Fruit fly (Drosophila melanogaster): ENCODE results near the gene Eip74EF.

Eip74EF gene

DNA sequence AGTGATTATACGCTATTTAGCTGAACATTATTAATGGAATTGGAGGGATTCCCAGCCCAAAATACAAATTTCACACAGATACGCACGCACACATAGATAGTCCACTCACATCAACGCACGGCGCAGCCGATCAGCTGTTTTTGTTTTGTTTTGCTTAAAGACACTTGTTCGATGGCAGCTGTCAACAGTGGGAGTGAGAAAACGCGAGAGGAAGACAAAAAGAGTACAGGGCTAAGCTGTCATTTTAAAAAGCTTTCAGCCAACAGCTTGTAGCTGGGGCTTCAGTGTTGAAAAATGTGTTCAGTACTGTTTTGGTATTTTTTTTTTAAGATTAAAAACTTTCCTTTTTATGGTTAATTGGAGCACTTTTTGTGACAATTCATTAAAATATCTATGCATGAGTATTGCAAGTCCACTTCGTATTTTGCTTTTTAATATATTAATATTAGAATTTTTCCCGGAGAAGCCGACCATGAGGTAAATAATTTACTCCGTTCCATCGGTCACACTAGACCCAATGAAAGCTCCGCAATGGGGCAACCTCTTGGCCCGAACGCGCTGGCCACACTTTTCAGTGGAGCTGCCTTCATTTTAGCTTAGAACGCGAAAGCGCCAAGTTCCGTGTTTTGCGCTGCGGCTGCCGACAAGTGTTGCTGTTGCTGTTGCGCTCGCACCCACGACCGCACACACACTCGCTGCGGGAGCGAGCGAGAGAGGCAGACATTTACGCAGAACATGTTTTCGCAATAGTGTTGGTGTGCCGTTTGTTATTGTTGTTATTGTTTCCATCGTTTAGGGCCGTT lies 86.0 kb downstream of the Eip74EF start:
- TF ChIP-seq CG34367 (tag; optimal IDR thresholded peaks at IDR 0.05) (no peak), rn (GFP tag; IDR thresholded peaks at IDR 0.05) (no peak), gl (tag; optimal IDR thresholded peaks at IDR 0.05) (no peak), Ets98B (GFP tag; IDR thresholded peaks at IDR 0.05) (peak; percentile 35; the same call in 1 of the 2 replicates), Snoo (tag; optimal IDR thresholded peaks at IDR 0.05) (peak; percentile 26), CG8159 (tag; optimal IDR thresholded peaks at IDR 0.05) (peak; percentile 36), CG12605 (GFP tag; IDR thresholded peaks at IDR 0.05) (peak; percentile 86), Pif1A (GFP tag; optimal IDR thresholded peaks at IDR 0.05) (peak; percentile 21), CG4496 (GFP tag; IDR thresholded peaks at IDR 0.05) (no peak), CG13204 (GFP tag; optimal IDR thresholded peaks at IDR 0.05) (peak; percentile 43), CG10348 (GFP tag; IDR thresholded peaks at IDR 0.05) (no peak), D1 (tag; optimal IDR thresholded peaks at IDR 0.05) (no peak), CG9948 (tag; optimal IDR thresholded peaks at IDR 0.05) (peak; percentile 23), Pif1B (GFP tag; optimal IDR thresholded peaks at IDR 0.05) (no peak), CG17806 (tag; optimal IDR thresholded peaks at IDR 0.05) (peak; percentile 24), fd96Ca (GFP tag; IDR thresholded peaks at IDR 0.05) (no peak; the same call in 1 of the 3 replicates), CG14655 (GFP tag; optimal IDR thresholded peaks at IDR 0.05) (no peak), CG15710 (tag; optimal IDR thresholded peaks at IDR 0.05) (peak; percentile 50), CG8301 (tag; optimal IDR thresholded peaks at IDR 0.05) (no peak), CG32121 (GFP tag; IDR thresholded peaks at IDR 0.05) (no peak; the same call in 1 of the 2 replicates), EcR (GFP tag; optimal IDR thresholded peaks at IDR 0.05) (peak; percentile 15)

DNA sequence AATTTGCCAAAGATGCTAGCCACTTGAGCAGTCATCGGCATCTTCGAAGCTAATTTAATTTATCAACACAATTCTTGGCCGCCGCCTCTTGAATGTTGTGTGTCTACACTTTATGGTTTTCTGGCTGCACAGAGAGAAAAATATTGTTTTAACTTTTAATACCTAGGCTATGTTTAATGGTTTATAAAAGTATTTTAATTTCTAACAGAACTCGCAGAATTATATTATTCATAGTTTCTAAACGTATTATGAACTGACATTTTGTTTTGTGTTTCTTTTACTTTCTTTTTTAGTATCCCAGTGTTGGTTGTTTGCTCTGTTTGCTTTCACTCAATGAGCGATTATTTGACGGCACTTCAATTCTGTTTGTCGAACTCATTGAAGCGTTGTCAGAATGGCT lies 86.9 kb downstream of the Eip74EF start:
- TF ChIP-seq CG4496 (GFP tag; IDR thresholded peaks at IDR 0.05) (no peak), CG10348 (GFP tag; IDR thresholded peaks at IDR 0.05) (no peak), CG32121 (GFP tag; IDR thresholded peaks at IDR 0.05) (no peak)

DNA sequence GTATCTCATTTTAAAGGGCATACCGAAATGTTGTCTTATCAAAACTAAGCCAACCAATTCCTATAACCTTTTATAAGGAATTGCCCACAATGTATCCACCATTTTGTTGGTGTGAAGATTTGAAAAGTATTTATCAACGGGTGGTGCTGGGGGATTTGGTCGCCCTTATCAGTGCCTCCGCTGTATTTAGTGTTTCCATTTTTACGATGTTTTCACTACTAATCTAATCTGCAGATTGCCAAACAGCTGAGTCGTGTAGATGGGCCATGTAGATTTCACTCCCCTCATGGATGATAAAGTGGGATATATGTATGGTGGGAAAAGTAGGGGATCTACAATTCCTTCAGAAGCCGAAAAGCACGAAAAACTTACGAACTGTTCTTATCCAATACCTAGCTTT lies 87.7 kb downstream of the Eip74EF start:
- TF ChIP-seq gl (tag; optimal IDR thresholded peaks at IDR 0.05) (no peak), Ets98B (GFP tag; IDR thresholded peaks at IDR 0.05) (no peak), CG12605 (GFP tag; IDR thresholded peaks at IDR 0.05) (no peak), CG14655 (GFP tag; optimal IDR thresholded peaks at IDR 0.05) (no peak), rn (GFP tag; IDR thresholded peaks at IDR 0.05) (no peak), CG8301 (tag; optimal IDR thresholded peaks at IDR 0.05) (no peak), D1 (tag; optimal IDR thresholded peaks at IDR 0.05) (no peak), Snoo (tag; optimal IDR thresholded peaks at IDR 0.05) (no peak), fd96Ca (GFP tag; IDR thresholded peaks at IDR 0.05) (no peak), CG34367 (tag; optimal IDR thresholded peaks at IDR 0.05) (no peak), CG15710 (tag; optimal IDR thresholded peaks at IDR 0.05) (no peak), CG8159 (tag; optimal IDR thresholded peaks at IDR 0.05) (no peak), CG9948 (tag; optimal IDR thresholded peaks at IDR 0.05) (no peak), CG13204 (GFP tag; optimal IDR thresholded peaks at IDR 0.05) (no peak), CG32121 (GFP tag; IDR thresholded peaks at IDR 0.05) (no peak), CG4496 (GFP tag; IDR thresholded peaks at IDR 0.05) (no peak), EcR (GFP tag; optimal IDR thresholded peaks at IDR 0.05) (no peak), CG10348 (GFP tag; IDR thresholded peaks at IDR 0.05) (no peak), Pif1A (GFP tag; optimal IDR thresholded peaks at IDR 0.05) (no peak), CG17806 (tag; optimal IDR thresholded peaks at IDR 0.05) (no peak)

DNA sequence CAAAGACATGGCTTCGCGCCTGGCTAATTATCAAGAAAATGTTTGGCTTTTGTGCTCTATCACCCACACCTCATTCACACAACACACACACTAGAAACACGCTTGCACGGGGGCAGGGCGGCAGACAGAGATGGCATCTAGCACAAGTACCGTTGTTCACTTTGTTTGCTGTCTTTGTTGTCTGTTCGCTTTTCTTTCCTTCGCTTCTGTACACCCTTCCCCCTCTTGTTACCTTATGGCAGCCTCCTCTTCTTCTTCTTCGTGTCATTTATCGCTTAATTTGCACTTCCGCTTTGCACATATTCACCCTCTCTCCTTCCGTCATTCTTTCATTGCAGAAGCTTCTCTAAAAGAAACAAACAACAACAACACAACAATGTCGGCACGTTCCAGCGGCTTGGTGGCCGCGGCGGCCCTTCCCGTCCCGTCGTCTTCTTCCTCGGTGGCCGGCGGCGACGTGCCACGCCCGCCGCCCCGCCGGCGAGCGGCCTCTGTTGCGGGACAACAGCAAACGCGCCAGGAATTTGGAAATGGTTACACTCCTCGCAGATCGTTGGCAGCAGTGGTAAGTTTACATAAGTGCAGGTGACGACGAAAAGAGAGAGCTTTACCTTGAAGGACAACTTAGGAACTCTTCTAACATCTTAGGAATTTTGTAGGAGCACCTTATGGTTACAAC lies 88.5 kb downstream of the Eip74EF start:
- TF ChIP-seq EcR (GFP tag; optimal IDR thresholded peaks at IDR 0.05) (peak; percentile 16), CG13204 (GFP tag; optimal IDR thresholded peaks at IDR 0.05) (peak; percentile 72), Pif1A (GFP tag; optimal IDR thresholded peaks at IDR 0.05) (no peak)

DNA sequence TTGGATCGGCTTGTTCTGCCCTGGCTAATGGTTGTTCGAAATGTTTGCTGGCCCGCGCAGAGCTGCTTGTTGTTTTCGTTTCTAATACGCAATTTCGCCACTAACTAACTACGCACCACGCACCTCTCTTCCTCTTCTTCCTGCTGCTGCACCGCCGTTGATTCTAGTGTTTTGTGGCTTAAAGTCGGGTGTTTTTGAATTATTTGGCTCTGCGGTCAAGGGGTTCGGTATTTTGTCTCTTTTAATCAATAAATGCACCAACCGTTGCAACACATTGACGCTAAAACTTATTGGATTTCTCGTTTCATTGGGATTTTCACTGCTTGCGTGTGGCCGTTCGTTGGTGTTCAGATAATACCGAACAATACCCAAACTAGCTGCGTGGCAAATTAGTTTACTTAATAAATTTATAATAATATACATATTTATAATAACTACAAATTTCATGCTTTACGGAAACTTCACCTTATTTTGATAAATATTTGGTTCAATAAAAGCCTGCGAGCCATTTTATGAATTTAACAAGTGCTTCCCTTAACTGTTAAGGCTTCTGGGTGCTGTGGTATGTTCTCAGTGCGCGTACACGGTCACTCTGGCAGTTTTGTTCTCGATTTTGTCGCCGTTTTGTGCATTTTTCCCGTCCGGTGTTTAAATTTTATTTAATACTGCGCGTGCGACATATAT lies 89.5 kb downstream of the Eip74EF start, which contains the start of the genes Edc3 and Nedd4:
Gene Edc3, minus strand, starts transcription at position 351 of the 684 bp plus-strand sequence.
Gene Nedd4, plus strand, starts transcription at position 571 of the 684 bp plus-strand sequence.
- no peak for TF ChIP-seq gl (tag; optimal IDR thresholded peaks at IDR 0.05)
- no peak for TF ChIP-seq Ets98B (GFP tag; IDR thresholded peaks at IDR 0.05)
- TF ChIP-seq CG14655 (GFP tag; optimal IDR thresholded peaks at IDR 0.05): no peak
